Worm (Caenorhabditis elegans) whole organism, early embryonic: ENCODE results near the gene idhg-1.

Experiments
- B0310.2 ChIP-seq: sonication (generic microtip); optimal IDR thresholded peaks from 2 replicates; lab custom pipeline; 2016; ENCODE audit warnings: mild to moderate bottlenecking, missing genetic modification characterization, missing compliant biosample characterization
- F13C5.2 ChIP-seq: sonication (generic microtip); optimal IDR thresholded peaks from 2 replicates; lab custom pipeline; 2017; ENCODE audit warnings: mild to moderate bottlenecking, missing genetic modification characterization, inconsistent platforms, missing compliant biosample characterization
- aly-1 ChIP-seq: sonication (generic microtip); optimal IDR thresholded peaks from 2 replicates; lab custom pipeline; 2016; ENCODE audit warnings: missing genetic modification characterization, missing compliant biosample characterization
- ama-1 ChIP-seq: fragments of 150-350 bp; optimal IDR thresholded peaks from 2 replicates; lab custom pipeline; 2014
- ceh-13 ChIP-seq: fragments of 200-800 bp; sonication (Bioruptor generic); optimal IDR thresholded peaks from 2 replicates; lab custom pipeline; 2018; ENCODE audit warnings: mild to moderate bottlenecking, missing genetic modification characterization, missing compliant biosample characterization
- ceh-36 ChIP-seq: sonication (generic microtip); optimal IDR thresholded peaks from 2 replicates; lab custom pipeline; 2016; ENCODE audit warnings: missing genetic modification characterization, inconsistent platforms, missing compliant biosample characterization
- ets-7 ChIP-seq: sonication (generic microtip); optimal IDR thresholded peaks from 2 replicates; lab custom pipeline; 2016; ENCODE audit warnings: missing genotype, missing genetic modification characterization, missing compliant biosample characterization
- flt-1 ChIP-seq: fragments of 200-800 bp; sonication (Bioruptor generic); IDR thresholded peaks from 2 replicates; pipeline ENCODE4 v1.3.6; 2022; ENCODE audit warnings: missing genetic modification characterization, missing compliant biosample characterization
- hmbx-1 ChIP-seq: sonication (generic microtip); optimal IDR thresholded peaks from 2 replicates; lab custom pipeline; 2016; ENCODE audit warnings: mild to moderate bottlenecking, missing genetic modification characterization, missing compliant biosample characterization
- hmg-4 ChIP-seq: fragments of 200-800 bp; sonication (Bioruptor generic); optimal IDR thresholded peaks from 2 replicates; lab custom pipeline; 2018; ENCODE audit warnings: mild to moderate bottlenecking, missing genetic modification characterization, missing compliant biosample characterization
- hnd-1 ChIP-seq: sonication (generic microtip); optimal IDR thresholded peaks from 2 replicates; lab custom pipeline; 2016; ENCODE audit warnings: missing genetic modification characterization, missing compliant biosample characterization
- pes-1 ChIP-seq: fragments of 200-800 bp; sonication (Bioruptor generic); IDR thresholded peaks from 2 replicates; pipeline ENCODE4 v1.3.6; 2022; ENCODE audit warnings: missing genetic modification reagents, missing genetic modification characterization, missing compliant biosample characterization
- scrt-1 ChIP-seq: fragments of 200-800 bp; sonication (Bioruptor generic); IDR thresholded peaks from 2 replicates; pipeline ENCODE4 v1.3.6; 2022; ENCODE audit warnings: missing genetic modification characterization, missing compliant biosample characterization
- sea-1 ChIP-seq: fragments of 200-800 bp; sonication (Bioruptor generic); conservative IDR thresholded peaks from 2 replicates; pipeline ENCODE4 v1.3.6; 2022; ENCODE audit warnings: missing genetic modification characterization, missing compliant biosample characterization
- tbx-11 ChIP-seq: fragments of 200-800 bp; sonication (Bioruptor generic); IDR thresholded peaks from 2 replicates; pipeline ENCODE4 v1.3.6; 2022; ENCODE audit warnings: missing genetic modification characterization, missing compliant biosample characterization
- tbx-37 ChIP-seq: fragments of 200-800 bp; sonication (Bioruptor generic); conservative IDR thresholded peaks from 2 replicates; pipeline ENCODE4 v1.3.6; 2022; ENCODE audit warnings: missing genetic modification reagents, missing genetic modification characterization, missing compliant biosample characterization
- tra-4 ChIP-seq: sonication (generic microtip); optimal IDR thresholded peaks from 2 replicates; lab custom pipeline; 2017; ENCODE audit warnings: missing genetic modification characterization, missing compliant biosample characterization

The idhg-1 gene

ce11 chrIII:4593098-4593697, 24.6 kb downstream of the idhg-1 start, which contains the start of gene erh-2:
Gene erh-2, plus strand, starts transcription at chrIII:4593231.
- peak; percentile 67 for TF ChIP-seq ama-1
- no peak for TF ChIP-seq tra-4 (tag; lab: Kevin White, UChicago)

- TF ChIP-seq hnd-1 (tag; lab: Kevin White, UChicago) (no peak), tra-4 (tag; lab: Kevin White, UChicago) (no peak), tbx-37 (GFP tag; lab: Robert Waterston, UW) (no peak), scrt-1 (GFP tag; lab: Robert Waterston, UW) (no peak), tbx-11 (GFP tag; lab: Robert Waterston, UW) (no peak), pes-1 (GFP tag; lab: Robert Waterston, UW) (no peak), ets-7 (tag; lab: Kevin White, UChicago) (no peak), aly-1 (tag; lab: Kevin White, UChicago) (no peak), F13C5.2 (tag; lab: Kevin White, UChicago) (no peak), ama-1 (no peak), flt-1 (no peak), B0310.2 (tag; lab: Kevin White, UChicago) (no peak), hmg-4 (GFP tag; lab: Kevin White, UChicago) (no peak), ceh-13 (GFP tag; lab: Kevin White, UChicago) (no peak), ceh-36 (tag; lab: Kevin White, UChicago) (no peak), sea-1 (no peak), hmbx-1 (tag; lab: Kevin White, UChicago) (no peak)
Observed at ce11 chrIII:4594324-4594723, 25.7 kb downstream of the idhg-1 start, which contains the start of gene apc-11. Gene apc-11, minus strand, starts transcription at chrIII:4594424.

- TF ChIP-seq pes-1 (GFP tag; lab: Robert Waterston, UW): no peak
- TF ChIP-seq tbx-11 (GFP tag; lab: Robert Waterston, UW): no peak
- no peak for TF ChIP-seq hmg-4 (GFP tag; lab: Kevin White, UChicago)
- TF ChIP-seq flt-1: no peak
- TF ChIP-seq scrt-1 (GFP tag; lab: Robert Waterston, UW): no peak
- no peak for TF ChIP-seq tbx-37 (GFP tag; lab: Robert Waterston, UW)
- no peak for TF ChIP-seq tra-4 (tag; lab: Kevin White, UChicago)
- no peak for TF ChIP-seq ceh-13 (GFP tag; lab: Kevin White, UChicago)
- TF ChIP-seq ceh-36 (tag; lab: Kevin White, UChicago): no peak
- TF ChIP-seq aly-1 (tag; lab: Kevin White, UChicago): no peak
- TF ChIP-seq F13C5.2 (tag; lab: Kevin White, UChicago): no peak
Observed at ce11 chrIII:4594762-4595523, 26.3 kb downstream of the idhg-1 start.

- TF ChIP-seq B0310.2 (tag; lab: Kevin White, UChicago) (no peak), flt-1 (no peak), scrt-1 (GFP tag; lab: Robert Waterston, UW) (no peak), aly-1 (tag; lab: Kevin White, UChicago) (no peak), sea-1 (no peak), hmbx-1 (tag; lab: Kevin White, UChicago) (no peak), tbx-11 (GFP tag; lab: Robert Waterston, UW) (no peak)
Observed at ce11 chrIII:4595771-4596227, 27.2 kb downstream of the idhg-1 start, which contains the start of gene asb-1. Gene asb-1, minus strand, starts transcription at chrIII:4595821.

ce11 chrIII:4600139-4600762, 31.7 kb downstream of the idhg-1 start, which contains the start of gene mab-21:
Gene mab-21, plus strand, starts transcription at chrIII:4600753.
- TF ChIP-seq hmbx-1 (tag; lab: Kevin White, UChicago) (no peak), tra-4 (tag; lab: Kevin White, UChicago) (no peak), B0310.2 (tag; lab: Kevin White, UChicago) (no peak), tbx-11 (GFP tag; lab: Robert Waterston, UW) (no peak), ceh-13 (GFP tag; lab: Kevin White, UChicago) (no peak), ceh-36 (tag; lab: Kevin White, UChicago) (no peak), tbx-37 (GFP tag; lab: Robert Waterston, UW) (no peak), hnd-1 (tag; lab: Kevin White, UChicago) (no peak), flt-1 (no peak), pes-1 (GFP tag; lab: Robert Waterston, UW) (no peak), F13C5.2 (tag; lab: Kevin White, UChicago) (no peak), ets-7 (tag; lab: Kevin White, UChicago) (no peak), ama-1 (no peak), aly-1 (tag; lab: Kevin White, UChicago) (no peak), scrt-1 (GFP tag; lab: Robert Waterston, UW) (no peak), hmg-4 (GFP tag; lab: Kevin White, UChicago) (no peak), sea-1 (no peak)

ce11 chrIII:4601286-4601685, 32.7 kb downstream of the idhg-1 start:
- TF ChIP-seq tra-4 (tag; lab: Kevin White, UChicago): no peak
- no peak for TF ChIP-seq hmg-4 (GFP tag; lab: Kevin White, UChicago)
- TF ChIP-seq sea-1: no peak

ce11 chrIII:4603837-4604236, 35.2 kb downstream of the idhg-1 start:
- TF ChIP-seq sea-1 (no peak), scrt-1 (GFP tag; lab: Robert Waterston, UW) (no peak), hmbx-1 (tag; lab: Kevin White, UChicago) (no peak), hmg-4 (GFP tag; lab: Kevin White, UChicago) (no peak), ceh-13 (GFP tag; lab: Kevin White, UChicago) (no peak), tra-4 (tag; lab: Kevin White, UChicago) (no peak), aly-1 (tag; lab: Kevin White, UChicago) (no peak), F13C5.2 (tag; lab: Kevin White, UChicago) (no peak), ama-1 (no peak), flt-1 (no peak), tbx-37 (GFP tag; lab: Robert Waterston, UW) (no peak), ceh-36 (tag; lab: Kevin White, UChicago) (no peak), B0310.2 (tag; lab: Kevin White, UChicago) (no peak), tbx-11 (GFP tag; lab: Robert Waterston, UW) (no peak), pes-1 (GFP tag; lab: Robert Waterston, UW) (no peak), hnd-1 (tag; lab: Kevin White, UChicago) (no peak)
